Worm (Caenorhabditis elegans): ENCODE data around the gene K02G10.5.

DNA sequence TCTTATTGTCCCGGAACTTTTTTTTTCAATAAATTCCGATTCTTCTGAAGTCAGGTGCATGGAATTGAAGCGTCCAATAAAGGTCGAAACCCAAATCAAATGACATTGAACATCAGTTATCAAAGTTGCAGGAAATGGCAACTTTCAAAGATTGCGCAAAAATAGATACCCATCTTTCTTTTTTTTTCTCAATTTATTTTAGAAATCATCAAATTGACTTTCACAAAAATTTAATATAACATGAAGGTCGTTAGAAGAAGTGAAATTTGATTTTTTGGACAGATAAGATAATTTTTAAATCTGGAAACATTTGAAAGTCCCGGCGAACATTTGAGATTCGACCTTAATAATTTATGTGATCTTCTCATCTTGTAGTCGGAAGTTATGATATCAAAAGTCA lies 14.7 kb upstream of the K02G10.5 start:
- TF ChIP-seq blmp-1 (tag; optimal IDR thresholded peaks at IDR 0.05): no peak
- no peak for TF ChIP-seq swsn-7 (tag; optimal IDR thresholded peaks at IDR 0.05)
- TF ChIP-seq aly-2 (tag; optimal IDR thresholded peaks at IDR 0.05): no peak
- no peak for TF ChIP-seq ztf-11 (tag; optimal IDR thresholded peaks at IDR 0.05)
- no peak for TF ChIP-seq nhr-47 (tag; optimal IDR thresholded peaks at IDR 0.05)
- TF ChIP-seq mdl-1 (tag; optimal IDR thresholded peaks at IDR 0.05): no peak
- TF ChIP-seq ama-1 (optimal IDR thresholded peaks at IDR 0.05): no peak

Measured in whole organism, L1 larva.